Worm (Caenorhabditis elegans) whole organism, L2 larva: Measurements from ENCODE around the gene srg-48.
A peak's percentile ranks its signal among the peaks of the same experiment; 100 is the strongest.

ENCODE experiments used
- C34F6.9 ChIP-seq: fragments of 150-350 bp; optimal IDR thresholded peaks from 2 replicates; lab custom pipeline; 2014; ENCODE audit warnings: missing biosample characterization, missing genetic modification characterization
- F13H6.1 ChIP-seq: sonication (generic microtip); optimal IDR thresholded peaks from 2 replicates; lab custom pipeline; 2016; ENCODE audit warnings: missing genetic modification characterization, missing compliant biosample characterization
- R02D3.7 ChIP-seq: fragments of 150-350 bp; optimal IDR thresholded peaks from 2 replicates; lab custom pipeline; 2014; ENCODE audit warnings: missing biosample characterization, missing genetic modification characterization
- Y55F3AM.14 ChIP-seq: fragments of 200-800 bp; sonication (Bioruptor generic); optimal IDR thresholded peaks from 2 replicates; lab custom pipeline; 2018; ENCODE audit warnings: mild to moderate bottlenecking, missing genetic modification characterization, missing compliant biosample characterization
- ZK546.5 ChIP-seq: sonication (generic microtip); optimal IDR thresholded peaks from 2 replicates; lab custom pipeline; 2017; ENCODE audit warnings: missing biosample characterization, missing genetic modification characterization
- alr-1 ChIP-seq: fragments of 150-350 bp; optimal IDR thresholded peaks from 2 replicates; lab custom pipeline; 2014; ENCODE audit warnings: missing biosample characterization, missing genetic modification characterization
- aly-2 ChIP-seq: fragments of 150-350 bp; optimal IDR thresholded peaks from 2 replicates; lab custom pipeline; 2014; ENCODE audit warnings: missing biosample characterization, missing genetic modification characterization
- ama-1 ChIP-seq: fragments of 150-350 bp; optimal IDR thresholded peaks from 2 replicates; lab custom pipeline; 2018; ENCODE audit warnings: inconsistent platforms
- ceh-16 ChIP-seq: fragments of 150-350 bp; optimal IDR thresholded peaks from 2 replicates; lab custom pipeline; 2014; ENCODE audit warnings: missing biosample characterization, missing genetic modification characterization
- crh-2 ChIP-seq: sonication (generic microtip); optimal IDR thresholded peaks from 2 replicates; lab custom pipeline; 2017; ENCODE audit warnings: missing biosample characterization, missing genetic modification characterization
- egl-27 ChIP-seq: sonication (generic microtip); optimal IDR thresholded peaks from 3 replicates; lab custom pipeline; 2017; ENCODE audit warnings: missing biosample characterization, missing genetic modification reagents, missing genetic modification characterization
- fos-1 ChIP-seq: fragments of 150-350 bp; optimal IDR thresholded peaks from 2 replicates; lab custom pipeline; 2014; ENCODE audit warnings: missing biosample characterization, missing genetic modification characterization
- lin-39 ChIP-seq: fragments of 150-350 bp; optimal IDR thresholded peaks from 2 replicates; lab custom pipeline; 2014; ENCODE audit warnings: missing biosample characterization, missing genetic modification reagents, missing genetic modification characterization
- lsy-2 ChIP-seq, 2 experiments: fragments of 150-350 bp in 1 of 2; sonication (generic microtip) in 1 of 2; optimal IDR thresholded peaks; 2 replicates each; lab custom pipeline; 2014 to 2017; ENCODE audit warnings: missing biosample characterization in 2 of 2, missing genetic modification characterization in 2 of 2
- mab-5 ChIP-seq: fragments of 150-350 bp; optimal IDR thresholded peaks from 2 replicates; lab custom pipeline; 2014; ENCODE audit warnings: missing biosample characterization, missing genetic modification characterization
- mbf-1 ChIP-seq: sonication (generic microtip); optimal IDR thresholded peaks from 2 replicates; lab custom pipeline; 2017; ENCODE audit warnings: missing biosample characterization, missing genetic modification characterization
- mdl-1 ChIP-seq, 2 experiments: fragments of 150-350 bp in 1 of 2; sonication (generic microtip) in 1 of 2; optimal IDR thresholded peaks; 2 replicates each; lab custom pipeline; 2017; ENCODE audit warnings: missing biosample characterization in 2 of 2, missing genetic modification characterization in 2 of 2
- nhr-10 ChIP-seq: sonication (generic microtip); optimal IDR thresholded peaks from 2 replicates; lab custom pipeline; 2017; ENCODE audit warnings: missing biosample characterization, missing genetic modification characterization
- nhr-11 ChIP-seq: fragments of 150-350 bp; optimal IDR thresholded peaks from 2 replicates; lab custom pipeline; 2014; ENCODE audit warnings: missing biosample characterization, missing genetic modification characterization
- nhr-129 ChIP-seq: fragments of 150-350 bp; optimal IDR thresholded peaks from 2 replicates; lab custom pipeline; 2014; ENCODE audit warnings: missing biosample characterization, missing genetic modification characterization
- nhr-21 ChIP-seq: fragments of 150-350 bp; optimal IDR thresholded peaks from 2 replicates; lab custom pipeline; 2014; ENCODE audit warnings: missing biosample characterization, missing genetic modification characterization
- nhr-23 ChIP-seq: fragments of 150-350 bp; optimal IDR thresholded peaks from 2 replicates; lab custom pipeline; 2014; ENCODE audit warnings: missing biosample characterization, missing genetic modification reagents, missing genetic modification characterization
- nhr-237 ChIP-seq: fragments of 150-350 bp; optimal IDR thresholded peaks from 2 replicates; lab custom pipeline; 2014; ENCODE audit warnings: missing biosample characterization, missing genetic modification characterization
- nhr-25 ChIP-seq: fragments of 150-350 bp; sonication (generic microtip); optimal IDR thresholded peaks from 3 replicates; lab custom pipeline; 2014; ENCODE audit warnings: missing biosample characterization, missing genetic modification characterization
- nhr-6 ChIP-seq: fragments of 150-350 bp; optimal IDR thresholded peaks from 2 replicates; lab custom pipeline; 2014; ENCODE audit warnings: missing biosample characterization, missing genetic modification characterization
- peb-1 ChIP-seq: fragments of 150-350 bp; optimal IDR thresholded peaks from 2 replicates; lab custom pipeline; 2014; ENCODE audit warnings: missing biosample characterization, missing genetic modification characterization
- sem-4 ChIP-seq: fragments of 150-350 bp; optimal IDR thresholded peaks from 2 replicates; lab custom pipeline; 2014; ENCODE audit warnings: missing biosample characterization, missing genetic modification reagents, missing genetic modification characterization
- sma-9 ChIP-seq, 2 experiments: fragments of 150-350 bp in 1 of 2; sonication (generic microtip) in 1 of 2; optimal IDR thresholded peaks; 2 replicates each; lab custom pipeline; 2014 to 2016; ENCODE audit warnings: missing genetic modification characterization in 2 of 2, mild to moderate bottlenecking in 1 of 2, missing biosample characterization in 1 of 2, missing compliant biosample characterization in 1 of 2, missing genetic modification reagents in 1 of 2, moderate library complexity in 1 of 2
- unc-39 ChIP-seq: fragments of 150-350 bp; optimal IDR thresholded peaks from 2 replicates; lab custom pipeline; 2014; ENCODE audit warnings: missing biosample characterization, missing genetic modification characterization
- unc-55 ChIP-seq: fragments of 150-350 bp; sonication (generic microtip); optimal IDR thresholded peaks from 3 replicates; lab custom pipeline; 2014; ENCODE audit warnings: missing biosample characterization, missing genetic modification reagents, missing genetic modification characterization
- unc-62 ChIP-seq: fragments of 150-350 bp; optimal IDR thresholded peaks from 2 replicates; lab custom pipeline; 2014; ENCODE audit warnings: missing biosample characterization, missing genetic modification reagents, missing genetic modification characterization
- zag-1 ChIP-seq: fragments of 150-350 bp; optimal IDR thresholded peaks from 2 replicates; lab custom pipeline; 2014; ENCODE audit warnings: missing biosample characterization, missing genetic modification characterization
- ztf-1 ChIP-seq: fragments of 200-800 bp; sonication (Bioruptor generic); conservative IDR thresholded peaks from 2 replicates; pipeline ENCODE4 v1.3.6; 2022; ENCODE audit warnings: missing genetic modification characterization, missing compliant biosample characterization
- ztf-11 ChIP-seq: sonication (generic microtip); optimal IDR thresholded peaks from 2 replicates; lab custom pipeline; 2017; ENCODE audit warnings: missing biosample characterization, missing genetic modification characterization
- ztf-4 ChIP-seq: fragments of 150-350 bp; optimal IDR thresholded peaks from 2 replicates; lab custom pipeline; 2014; ENCODE audit warnings: missing biosample characterization, missing genetic modification characterization

Gene srg-48

ce11 chrIV:7024829-7025228 is 47.4 kb upstream of the srg-48 start:
- TF ChIP-seq peb-1 (tag; lab: Kevin White, UChicago): no peak
- TF ChIP-seq mdl-1 (tag; optimal IDR thresholded peaks at IDR 0.05; lab: Kevin White, UChicago): no peak
- peak; percentile 49 for TF ChIP-seq fos-1
- TF ChIP-seq nhr-21: no peak
- no peak for TF ChIP-seq alr-1
- TF ChIP-seq nhr-6: no peak
- TF ChIP-seq C34F6.9 (tag; lab: Kevin White, UChicago): no peak
- TF ChIP-seq, all 48 proteins: peak for 1

ce11 chrIV:7025835-7026234 is 46.4 kb upstream of the srg-48 start:
- TF ChIP-seq fos-1: peak; percentile 91
- no peak for TF ChIP-seq mbf-1 (tag; lab: Kevin White, UChicago)
- TF ChIP-seq ZK546.5 (tag; lab: Kevin White, UChicago): no peak
- no peak for TF ChIP-seq ama-1 (lab: Kevin White, UChicago)
- no peak for TF ChIP-seq peb-1 (tag; lab: Kevin White, UChicago)
- TF ChIP-seq nhr-237: no peak
- no peak for TF ChIP-seq egl-27 (tag; lab: Kevin White, UChicago)
- TF ChIP-seq sma-9 (GFP tag; optimal IDR thresholded peaks at IDR 0.05; lab: Kevin White, UChicago): peak; percentile 7
- no peak for TF ChIP-seq sma-9 (tag; optimal IDR thresholded peaks at IDR 0.05; lab: Kevin White, UChicago)
- TF ChIP-seq nhr-11 (tag; lab: Kevin White, UChicago): no peak
- TF ChIP-seq crh-2 (tag; lab: Kevin White, UChicago): peak; percentile 17
- TF ChIP-seq aly-2: no peak
- no peak for TF ChIP-seq R02D3.7
- no peak for TF ChIP-seq nhr-23 (tag; lab: Kevin White, UChicago)
- no peak for TF ChIP-seq mab-5 (tag; lab: Kevin White, UChicago)
- no peak for TF ChIP-seq mdl-1 (tag; optimal IDR thresholded peaks at IDR 0.05; lab: Kevin White, UChicago)
- TF ChIP-seq unc-39 (tag; lab: Kevin White, UChicago): no peak
- no peak for TF ChIP-seq nhr-21
- TF ChIP-seq nhr-6: no peak
- no peak for TF ChIP-seq zag-1 (tag; lab: Kevin White, UChicago)

ce11 chrIV:7031019-7031418 is 41.2 kb upstream of the srg-48 start:
- TF ChIP-seq nhr-10 (tag; lab: Kevin White, UChicago) (no peak), ztf-11 (tag; lab: Kevin White, UChicago) (no peak), ztf-4 (tag; lab: Kevin White, UChicago) (no peak), unc-55 (GFP tag; lab: Kevin White, UChicago) (peak; percentile 31), unc-62 (GFP tag; lab: Kevin White, UChicago) (no peak)

- no peak for TF ChIP-seq ceh-16 (tag; lab: Kevin White, UChicago)
- TF ChIP-seq nhr-25: no peak
- TF ChIP-seq alr-1: no peak
- no peak for TF ChIP-seq nhr-11 (tag; lab: Kevin White, UChicago)
- no peak for TF ChIP-seq unc-62 (GFP tag; lab: Kevin White, UChicago)
- TF ChIP-seq peb-1 (tag; lab: Kevin White, UChicago): no peak
- TF ChIP-seq nhr-237: no peak
- no peak for TF ChIP-seq egl-27 (tag; lab: Kevin White, UChicago)
- no peak for TF ChIP-seq nhr-23 (tag; lab: Kevin White, UChicago)
- no peak for TF ChIP-seq lsy-2 (tag; optimal IDR thresholded peaks at IDR 0.05; lab: Kevin White, UChicago)
- TF ChIP-seq sem-4 (tag; lab: Kevin White, UChicago): no peak
- no peak for TF ChIP-seq ztf-11 (tag; lab: Kevin White, UChicago)
- no peak for TF ChIP-seq Y55F3AM.14
- no peak for TF ChIP-seq F13H6.1 (tag; lab: Kevin White, UChicago)
- TF ChIP-seq ama-1 (lab: Kevin White, UChicago): no peak
- TF ChIP-seq ztf-1: no peak
- TF ChIP-seq ztf-4 (tag; lab: Kevin White, UChicago): no peak
- no peak for TF ChIP-seq lin-39 (tag; lab: Kevin White, UChicago)
- no peak for TF ChIP-seq crh-2 (tag; lab: Kevin White, UChicago)
Observed at ce11 chrIV:7032459-7032858, 39.8 kb upstream of the srg-48 start, which contains the start of gene C06G3.8. TSS of gene C06G3.8 (minus strand) at chrIV:7032559.

- no peak for TF ChIP-seq ceh-16 (tag; lab: Kevin White, UChicago)
- no peak for TF ChIP-seq nhr-10 (tag; lab: Kevin White, UChicago)
- peak; percentile 3 for TF ChIP-seq nhr-129
- no peak for TF ChIP-seq egl-27 (tag; lab: Kevin White, UChicago)
Observed at ce11 chrIV:7035823-7036222, 36.4 kb upstream of the srg-48 start, which contains the start of gene C06G3.3. TSS of gene C06G3.3 (plus strand) at chrIV:7036123.
